Worm (Caenorhabditis elegans) whole organism, L2 larva: ENCODE measurements around the gene dna-2.

Experiments
- F13H6.1 ChIP-seq: sonication (generic microtip); optimal IDR thresholded peaks from 2 replicates; lab custom pipeline; 2016; ENCODE audit warnings: missing genetic modification characterization, missing compliant biosample characterization
- R02D3.7 ChIP-seq: fragments of 150-350 bp; optimal IDR thresholded peaks from 2 replicates; lab custom pipeline; 2014; ENCODE audit warnings: missing biosample characterization, missing genetic modification characterization
- Y55F3AM.14 ChIP-seq: fragments of 200-800 bp; sonication (Bioruptor generic); optimal IDR thresholded peaks from 2 replicates; lab custom pipeline; 2018; ENCODE audit warnings: mild to moderate bottlenecking, missing genetic modification characterization, missing compliant biosample characterization
- ZK546.5 ChIP-seq: sonication (generic microtip); optimal IDR thresholded peaks from 2 replicates; lab custom pipeline; 2017; ENCODE audit warnings: missing biosample characterization, missing genetic modification characterization
- alr-1 ChIP-seq: fragments of 150-350 bp; optimal IDR thresholded peaks from 2 replicates; lab custom pipeline; 2014; ENCODE audit warnings: missing biosample characterization, missing genetic modification characterization
- aly-2 ChIP-seq: fragments of 150-350 bp; optimal IDR thresholded peaks from 2 replicates; lab custom pipeline; 2014; ENCODE audit warnings: missing biosample characterization, missing genetic modification characterization
- ama-1 ChIP-seq: fragments of 150-350 bp; optimal IDR thresholded peaks from 2 replicates; lab custom pipeline; 2018; ENCODE audit warnings: inconsistent platforms
- blmp-1 ChIP-seq: sonication (generic microtip); optimal IDR thresholded peaks from 2 replicates; lab custom pipeline; 2017; ENCODE audit warnings: missing genetic modification characterization, mild to moderate bottlenecking, missing compliant biosample characterization, antibody characterized with exemption, moderate library complexity; ENCODE audit not compliant: insufficient read depth
- ceh-82 ChIP-seq: fragments of 150-350 bp; optimal IDR thresholded peaks from 2 replicates; lab custom pipeline; 2014; ENCODE audit warnings: missing biosample characterization, missing genetic modification characterization
- crh-2 ChIP-seq: sonication (generic microtip); optimal IDR thresholded peaks from 2 replicates; lab custom pipeline; 2017; ENCODE audit warnings: missing biosample characterization, missing genetic modification characterization
- dmd-4 ChIP-seq: sonication (generic microtip); optimal IDR thresholded peaks from 2 replicates; lab custom pipeline; 2017; ENCODE audit warnings: missing biosample characterization, missing genetic modification characterization
- egl-27 ChIP-seq: sonication (generic microtip); optimal IDR thresholded peaks from 3 replicates; lab custom pipeline; 2017; ENCODE audit warnings: missing biosample characterization, missing genetic modification reagents, missing genetic modification characterization
- elt-1 ChIP-seq: fragments of 150-350 bp; optimal IDR thresholded peaks from 2 replicates; lab custom pipeline; 2014; ENCODE audit warnings: missing biosample characterization, missing genetic modification characterization
- elt-3 ChIP-seq: sonication (generic microtip); optimal IDR thresholded peaks from 2 replicates; lab custom pipeline; 2017; ENCODE audit warnings: missing biosample characterization, missing genetic modification characterization
- fos-1 ChIP-seq: fragments of 150-350 bp; optimal IDR thresholded peaks from 2 replicates; lab custom pipeline; 2014; ENCODE audit warnings: missing biosample characterization, missing genetic modification characterization
- gmeb-1 ChIP-seq: fragments of 150-350 bp; optimal IDR thresholded peaks from 2 replicates; lab custom pipeline; 2014; ENCODE audit warnings: missing biosample characterization, missing genetic modification characterization
- lin-11 ChIP-seq: fragments of 150-350 bp; sonication (generic microtip); optimal IDR thresholded peaks from 2 replicates; lab custom pipeline; 2014; ENCODE audit warnings: missing biosample characterization, missing genetic modification characterization, inconsistent platforms, mixed read lengths
- lsy-2 ChIP-seq, 2 experiments: fragments of 150-350 bp in 1 of 2; sonication (generic microtip) in 1 of 2; optimal IDR thresholded peaks; 2 replicates each; lab custom pipeline; 2014 to 2017; ENCODE audit warnings: missing biosample characterization in 2 of 2, missing genetic modification characterization in 2 of 2
- mdl-1 ChIP-seq, 2 experiments: fragments of 150-350 bp in 1 of 2; sonication (generic microtip) in 1 of 2; optimal IDR thresholded peaks; 2 replicates each; lab custom pipeline; 2017; ENCODE audit warnings: missing biosample characterization in 2 of 2, missing genetic modification characterization in 2 of 2
- nhr-10 ChIP-seq: sonication (generic microtip); optimal IDR thresholded peaks from 2 replicates; lab custom pipeline; 2017; ENCODE audit warnings: missing biosample characterization, missing genetic modification characterization
- nhr-11 ChIP-seq: fragments of 150-350 bp; optimal IDR thresholded peaks from 2 replicates; lab custom pipeline; 2014; ENCODE audit warnings: missing biosample characterization, missing genetic modification characterization
- nhr-129 ChIP-seq: fragments of 150-350 bp; optimal IDR thresholded peaks from 2 replicates; lab custom pipeline; 2014; ENCODE audit warnings: missing biosample characterization, missing genetic modification characterization
- nhr-21 ChIP-seq: fragments of 150-350 bp; optimal IDR thresholded peaks from 2 replicates; lab custom pipeline; 2014; ENCODE audit warnings: missing biosample characterization, missing genetic modification characterization
- nhr-237 ChIP-seq: fragments of 150-350 bp; optimal IDR thresholded peaks from 2 replicates; lab custom pipeline; 2014; ENCODE audit warnings: missing biosample characterization, missing genetic modification characterization
- nhr-25 ChIP-seq: fragments of 150-350 bp; sonication (generic microtip); optimal IDR thresholded peaks from 3 replicates; lab custom pipeline; 2014; ENCODE audit warnings: missing biosample characterization, missing genetic modification characterization
- peb-1 ChIP-seq: fragments of 150-350 bp; optimal IDR thresholded peaks from 2 replicates; lab custom pipeline; 2014; ENCODE audit warnings: missing biosample characterization, missing genetic modification characterization
- sem-4 ChIP-seq: fragments of 150-350 bp; optimal IDR thresholded peaks from 2 replicates; lab custom pipeline; 2014; ENCODE audit warnings: missing biosample characterization, missing genetic modification reagents, missing genetic modification characterization
- skn-1 ChIP-seq: sonication (generic microtip); optimal IDR thresholded peaks from 2 replicates; lab custom pipeline; 2017; ENCODE audit warnings: missing biosample characterization, missing genetic modification characterization
- sma-3 ChIP-seq: sonication (generic microtip); optimal IDR thresholded peaks from 2 replicates; lab custom pipeline; 2016; ENCODE audit warnings: missing genetic modification reagents, missing genetic modification characterization, missing compliant biosample characterization
- sma-9 ChIP-seq, 2 experiments: fragments of 150-350 bp in 1 of 2; sonication (generic microtip) in 1 of 2; optimal IDR thresholded peaks; 2 replicates each; lab custom pipeline; 2014 to 2016; ENCODE audit warnings: missing genetic modification characterization in 2 of 2, mild to moderate bottlenecking in 1 of 2, missing biosample characterization in 1 of 2, missing compliant biosample characterization in 1 of 2, missing genetic modification reagents in 1 of 2, moderate library complexity in 1 of 2
- snpc-4 ChIP-seq: fragments of 150-350 bp; optimal IDR thresholded peaks from 2 replicates; lab custom pipeline; 2014; ENCODE audit warnings: missing biosample characterization, missing genetic modification characterization
- unc-55 ChIP-seq: fragments of 150-350 bp; sonication (generic microtip); optimal IDR thresholded peaks from 3 replicates; lab custom pipeline; 2014; ENCODE audit warnings: missing biosample characterization, missing genetic modification reagents, missing genetic modification characterization
- unc-62 ChIP-seq: fragments of 150-350 bp; optimal IDR thresholded peaks from 2 replicates; lab custom pipeline; 2014; ENCODE audit warnings: missing biosample characterization, missing genetic modification reagents, missing genetic modification characterization
- ztf-11 ChIP-seq: sonication (generic microtip); optimal IDR thresholded peaks from 2 replicates; lab custom pipeline; 2017; ENCODE audit warnings: missing biosample characterization, missing genetic modification characterization
- ztf-4 ChIP-seq: fragments of 150-350 bp; optimal IDR thresholded peaks from 2 replicates; lab custom pipeline; 2014; ENCODE audit warnings: missing biosample characterization, missing genetic modification characterization

Gene dna-2

ce11 chrII:11766472-11766871, 11.8 kb upstream of the dna-2 start, which contains the start of gene F44E5.2:
Gene F44E5.2, plus strand, starts transcription at chrII:11766772.
- TF ChIP-seq mdl-1 (tag; optimal IDR thresholded peaks at IDR 0.05; lab: Kevin White, UChicago) (no peak), sma-3 (GFP tag; lab: Kevin White, UChicago) (no peak), crh-2 (tag; lab: Kevin White, UChicago) (no peak), blmp-1 (no peak), F13H6.1 (tag; lab: Kevin White, UChicago) (no peak), skn-1 (tag; lab: Kevin White, UChicago) (no peak), nhr-25 (tag; lab: Kevin White, UChicago) (no peak), fos-1 (no peak), ama-1 (lab: Kevin White, UChicago) (no peak), Y55F3AM.14 (GFP tag; lab: Kevin White, UChicago) (no peak), ceh-82 (no peak)

ce11 chrII:11772364-11772763, 5.9 kb upstream of the dna-2 start, which contains the start of gene F44E5.15:
Gene F44E5.15, plus strand, starts transcription at chrII:11772664.
- TF ChIP-seq ama-1 (lab: Kevin White, UChicago) (no peak), sem-4 (no peak), Y55F3AM.14 (GFP tag; lab: Kevin White, UChicago) (no peak), alr-1 (no peak), nhr-11 (no peak), ztf-11 (no peak), nhr-21 (tag; lab: Kevin White, UChicago) (no peak), R02D3.7 (tag; lab: Kevin White, UChicago) (no peak), nhr-129 (tag; lab: Kevin White, UChicago) (no peak), egl-27 (tag; lab: Kevin White, UChicago) (no peak)

ce11 chrII:11774218-11774617, 4.0 kb upstream of the dna-2 start, which contains the start of gene F44E5.1:
Gene F44E5.1, minus strand, starts transcription at chrII:11774559.
- no peak for TF ChIP-seq elt-1 (tag; lab: Kevin White, UChicago)
- TF ChIP-seq ztf-11 = no peak
- TF ChIP-seq ztf-4 (tag; lab: Kevin White, UChicago) = no peak
- no peak for TF ChIP-seq ZK546.5 (tag; lab: Kevin White, UChicago)
- TF ChIP-seq sem-4 = no peak
- TF ChIP-seq, all 48 proteins: peak for 0

- no peak for TF ChIP-seq nhr-21 (tag; lab: Kevin White, UChicago)
- no peak for TF ChIP-seq lin-11 (tag; lab: Kevin White, UChicago)
- peak in 1 of 2 experiments; percentile 91 for TF ChIP-seq lsy-2 (tag; optimal IDR thresholded peaks at IDR 0.05; lab: Kevin White, UChicago)
- TF ChIP-seq, all 48 proteins: peak for 1
Measured at ce11 chrII:11782493-11782892, 4.3 kb downstream of the dna-2 start, which contains the start of gene F43G6.16. Gene F43G6.16, minus strand, starts transcription at chrII:11782633.

- TF ChIP-seq nhr-10 (tag; lab: Kevin White, UChicago) = no peak
- TF ChIP-seq egl-27 (tag; lab: Kevin White, UChicago) = no peak
- TF ChIP-seq lsy-2 (tag; optimal IDR thresholded peaks at IDR 0.05; lab: Kevin White, UChicago) = no peak
- TF ChIP-seq fos-1 = no peak
- TF ChIP-seq alr-1 = no peak
- no peak for TF ChIP-seq unc-62 (GFP tag; lab: Kevin White, UChicago)
- no peak for TF ChIP-seq elt-3 (tag; lab: Kevin White, UChicago)
- no peak for TF ChIP-seq nhr-237 (tag; lab: Kevin White, UChicago)
- TF ChIP-seq gmeb-1 (tag; lab: Kevin White, UChicago) = no peak
- no peak for TF ChIP-seq F13H6.1 (tag; lab: Kevin White, UChicago)
- TF ChIP-seq elt-1 (tag; lab: Kevin White, UChicago) = no peak
- TF ChIP-seq sma-9 (GFP tag; optimal IDR thresholded peaks at IDR 0.05; lab: Kevin White, UChicago) = no peak
- no peak for TF ChIP-seq sma-9 (tag; optimal IDR thresholded peaks at IDR 0.05; lab: Kevin White, UChicago)
- TF ChIP-seq ceh-82 = no peak
- no peak for TF ChIP-seq nhr-129 (tag; lab: Kevin White, UChicago)
- no peak for TF ChIP-seq aly-2 (tag; lab: Kevin White, UChicago)
Measured at ce11 chrII:11788025-11788424, 9.8 kb downstream of the dna-2 start.

ce11 chrII:11790458-11790857, 12.2 kb downstream of the dna-2 start, which contains the start of gene F43G6.4:
Gene F43G6.4, plus strand, starts transcription at chrII:11790758.
- TF ChIP-seq peb-1 (tag; lab: Kevin White, UChicago) (no peak), mdl-1 (tag; optimal IDR thresholded peaks at IDR 0.05; lab: Kevin White, UChicago) (no peak), nhr-129 (tag; lab: Kevin White, UChicago) (no peak), Y55F3AM.14 (GFP tag; lab: Kevin White, UChicago) (no peak), skn-1 (tag; lab: Kevin White, UChicago) (no peak), ceh-82 (no peak), elt-1 (tag; lab: Kevin White, UChicago) (no peak), F13H6.1 (tag; lab: Kevin White, UChicago) (no peak), dmd-4 (tag; lab: Kevin White, UChicago) (no peak), unc-55 (GFP tag; lab: Kevin White, UChicago) (no peak), lsy-2 (tag; optimal IDR thresholded peaks at IDR 0.05; lab: Kevin White, UChicago) (no peak), ztf-4 (tag; lab: Kevin White, UChicago) (no peak), snpc-4 (tag; lab: Kevin White, UChicago) (no peak), ama-1 (lab: Kevin White, UChicago) (no peak), lin-11 (tag; lab: Kevin White, UChicago) (no peak), sma-3 (GFP tag; lab: Kevin White, UChicago) (no peak), sma-9 (GFP tag; optimal IDR thresholded peaks at IDR 0.05; lab: Kevin White, UChicago) (no peak), sma-9 (tag; optimal IDR thresholded peaks at IDR 0.05; lab: Kevin White, UChicago) (no peak)
